Fruit fly (Drosophila melanogaster) whole organism, embryonic: ENCODE results near the gene CG13385.
A peak's percentile ranks its signal among the peaks of the same experiment; 100 is the strongest.

Experiments used
- Antp ChIP-seq: fragments of 200-800 bp; sonication (Bioruptor generic); optimal IDR thresholded peaks from 3 replicates; lab custom pipeline; 2016; ENCODE audit warnings: missing biosample characterization, missing genetic modification characterization
- CG1024 ChIP-seq: fragments of 200-800 bp; sonication (Bioruptor generic); IDR thresholded peaks from 2 replicates; pipeline ENCODE4 v1.3.6; 2022; ENCODE audit warnings: missing biosample characterization, missing genetic modification characterization
- CG10654 ChIP-seq: fragments of 200-800 bp; sonication (Bioruptor generic); optimal IDR thresholded peaks from 2 replicates; lab custom pipeline; 2016; ENCODE audit warnings: missing biosample characterization, missing genetic modification characterization
- CG12155 ChIP-seq: fragments of 200-800 bp; sonication (Bioruptor generic); optimal IDR thresholded peaks from 3 replicates; lab custom pipeline; 2016; ENCODE audit warnings: missing biosample characterization, missing genetic modification characterization
- CG13287 ChIP-seq: fragments of 200-800 bp; sonication (Bioruptor generic); IDR thresholded peaks from 2 replicates; pipeline ENCODE4 v1.3.6; 2022; ENCODE audit warnings: missing biosample characterization, missing genetic modification characterization; ENCODE audit not compliant: partially characterized antibody
- CG13424 ChIP-seq: fragments of 200-800 bp; sonication (Bioruptor generic); optimal IDR thresholded peaks from 2 replicates; lab custom pipeline; 2019; ENCODE audit warnings: missing biosample characterization, mild to moderate bottlenecking, missing genetic modification characterization, moderate library complexity
- CG14014 ChIP-seq: fragments of 200-800 bp; sonication (Bioruptor generic); IDR thresholded peaks from 2 replicates; pipeline ENCODE4 v1.3.6; 2022; ENCODE audit warnings: missing biosample characterization, missing genetic modification characterization
- CG14441 ChIP-seq: fragments of 200-800 bp; sonication (Bioruptor generic); IDR thresholded peaks from 2 replicates; pipeline ENCODE4 v1.3.6; 2022; ENCODE audit warnings: missing biosample characterization, missing genetic modification characterization
- CG15269 ChIP-seq: fragments of 200-800 bp; sonication (Bioruptor generic); optimal IDR thresholded peaks from 2 replicates; lab custom pipeline; 2018; ENCODE audit warnings: missing biosample characterization, mild to moderate bottlenecking, missing genetic modification characterization, moderate library complexity
- CG15479 ChIP-seq: fragments of 200-800 bp; sonication (Bioruptor generic); optimal IDR thresholded peaks from 3 replicates; lab custom pipeline; 2019; ENCODE audit warnings: missing biosample characterization, mild to moderate bottlenecking, missing genetic modification characterization, moderate library complexity
- CG15601 ChIP-seq: fragments of 200-800 bp; sonication (Bioruptor generic); optimal IDR thresholded peaks from 3 replicates; lab custom pipeline; 2019; ENCODE audit warnings: missing biosample characterization, mild to moderate bottlenecking, missing genetic modification characterization, moderate library complexity
- CG17829 ChIP-seq: fragments of 200-800 bp; optimal IDR thresholded peaks from 2 replicates; lab custom pipeline; 2019; ENCODE audit warnings: missing biosample characterization, mild to moderate bottlenecking, missing genetic modification characterization, moderate library complexity
- CG1792 ChIP-seq: fragments of 200-800 bp; sonication (Bioruptor generic); optimal IDR thresholded peaks from 2 replicates; lab custom pipeline; 2016; ENCODE audit warnings: missing biosample characterization, missing genetic modification characterization
- CG2116 ChIP-seq: fragments of 200-800 bp; sonication (Bioruptor generic); optimal IDR thresholded peaks from 3 replicates; lab custom pipeline; 2018; ENCODE audit warnings: missing biosample characterization, mild to moderate bottlenecking, missing genetic modification characterization
- CG31365 ChIP-seq: fragments of 200-800 bp; sonication (Bioruptor generic); optimal IDR thresholded peaks from 2 replicates; lab custom pipeline; 2018; ENCODE audit warnings: missing biosample characterization, mild to moderate bottlenecking, missing genetic modification characterization
- CG3847 ChIP-seq: fragments of 200-800 bp; sonication (Bioruptor generic); IDR thresholded peaks from 2 replicates; pipeline ENCODE4 v1.3.6; 2022; ENCODE audit warnings: missing biosample characterization, missing genetic modification characterization
- CG42726 ChIP-seq: fragments of 200-800 bp; sonication (Bioruptor generic); IDR thresholded peaks from 2 replicates; pipeline ENCODE4 v1.3.6; 2022; ENCODE audit warnings: missing biosample characterization, missing genetic modification characterization; ENCODE audit not compliant: partially characterized antibody
- CG7928 ChIP-seq: fragments of 200-800 bp; sonication (Bioruptor generic); optimal IDR thresholded peaks from 2 replicates; lab custom pipeline; 2017; ENCODE audit warnings: missing biosample characterization, mild to moderate bottlenecking, missing genetic modification characterization
- D19B ChIP-seq: fragments of 200-800 bp; sonication (Bioruptor generic); optimal IDR thresholded peaks from 2 replicates; lab custom pipeline; 2017; ENCODE audit warnings: missing biosample characterization, mild to moderate bottlenecking, missing genetic modification characterization
- MTF-1 ChIP-seq: fragments of 200-800 bp; sonication (Bioruptor generic); optimal IDR thresholded peaks from 2 replicates; lab custom pipeline; 2018; ENCODE audit warnings: missing biosample characterization, mild to moderate bottlenecking, missing genetic modification characterization, borderline replicate concordance
- Mrtf ChIP-seq: fragments of 200-800 bp; sonication (Bioruptor generic); IDR thresholded peaks from 3 replicates; pipeline ENCODE4 v1.3.6; 2022; ENCODE audit warnings: missing biosample characterization, missing genetic modification characterization
- Xbp1 ChIP-seq: fragments of 200-800 bp; sonication (Bioruptor generic); optimal IDR thresholded peaks from 3 replicates; lab custom pipeline; 2016; ENCODE audit warnings: missing biosample characterization, mild to moderate bottlenecking, missing genetic modification characterization
- abd-A ChIP-seq: fragments of 200-800 bp; sonication (Bioruptor generic); optimal IDR thresholded peaks from 3 replicates; lab custom pipeline; 2019; ENCODE audit warnings: missing biosample characterization, mild to moderate bottlenecking, missing genetic modification characterization, moderate library complexity
- ap ChIP-seq: fragments of 200-800 bp; sonication (Bioruptor generic); IDR thresholded peaks from 2 replicates; pipeline ENCODE4 v1.3.6; 2022; ENCODE audit warnings: missing biosample characterization, missing genetic modification characterization
- br ChIP-seq: fragments of >200 bp; optimal IDR thresholded peaks from 2 replicates; lab custom pipeline; 2017
- cato ChIP-seq: fragments of 200-800 bp; sonication (Bioruptor generic); optimal IDR thresholded peaks from 2 replicates; lab custom pipeline; 2016; ENCODE audit warnings: missing biosample characterization, missing genetic modification characterization, borderline replicate concordance
- fd102C ChIP-seq: fragments of 200-800 bp; sonication (Bioruptor generic); optimal IDR thresholded peaks from 2 replicates; lab custom pipeline; 2018; ENCODE audit warnings: missing biosample characterization, mild to moderate bottlenecking, missing genetic modification characterization, moderate library complexity
- fd3F ChIP-seq: fragments of 200-800 bp; sonication (Bioruptor generic); optimal IDR thresholded peaks from 2 replicates; lab custom pipeline; 2018; ENCODE audit warnings: missing biosample characterization, mild to moderate bottlenecking, missing genetic modification characterization, moderate library complexity
- gem ChIP-seq: fragments of 200-800 bp; sonication (Bioruptor generic); optimal IDR thresholded peaks from 2 replicates; lab custom pipeline; 2019; ENCODE audit warnings: missing biosample characterization, mild to moderate bottlenecking, missing genetic modification characterization, moderate library complexity
- grn ChIP-seq: fragments of 200-800 bp; sonication (Bioruptor generic); optimal IDR thresholded peaks from 3 replicates; lab custom pipeline; 2017; ENCODE audit warnings: missing biosample characterization, missing genetic modification characterization
- hb ChIP-seq: fragments of 200-800 bp; sonication (Bioruptor generic); IDR thresholded peaks from 3 replicates; pipeline ENCODE4 v1.3.6; 2022; ENCODE audit warnings: missing biosample characterization, missing genetic modification characterization; ENCODE audit not compliant: partially characterized antibody
- jigr1 ChIP-seq: fragments of 200-800 bp; sonication (Bioruptor generic); IDR thresholded peaks from 3 replicates; pipeline ENCODE4 v1.3.6; 2022; ENCODE audit warnings: missing biosample characterization, missing genetic modification characterization
- jing ChIP-seq: fragments of 200-800 bp; sonication (Bioruptor generic); optimal IDR thresholded peaks from 2 replicates; lab custom pipeline; 2018; ENCODE audit warnings: missing biosample characterization, mild to moderate bottlenecking, missing genetic modification characterization
- kni ChIP-seq: fragments of 200-800 bp; sonication (Bioruptor generic); optimal IDR thresholded peaks from 3 replicates; lab custom pipeline; 2017; ENCODE audit warnings: mild to moderate bottlenecking, missing biosample characterization, missing genetic modification reagents, missing genetic modification characterization
- knrl ChIP-seq: fragments of 200-800 bp; sonication (Bioruptor generic); IDR thresholded peaks from 3 replicates; pipeline ENCODE4 v1.3.6; 2022; ENCODE audit warnings: missing biosample characterization, missing genetic modification characterization; ENCODE audit not compliant: partially characterized antibody
- nmo ChIP-seq: fragments of 200-800 bp; sonication (Bioruptor generic); optimal IDR thresholded peaks from 2 replicates; lab custom pipeline; 2018; ENCODE audit warnings: missing biosample characterization, mild to moderate bottlenecking, missing genetic modification characterization, moderate library complexity
- nom ChIP-seq: fragments of 200-800 bp; sonication (Bioruptor generic); optimal IDR thresholded peaks from 2 replicates; lab custom pipeline; 2017; ENCODE audit warnings: missing biosample characterization, missing genetic modification characterization, mild to moderate bottlenecking, moderate library complexity, missing genetic modification reagents
- pnt ChIP-seq: fragments of 200-800 bp; sonication (Bioruptor generic); optimal IDR thresholded peaks from 3 replicates; lab custom pipeline; 2016; ENCODE audit warnings: missing biosample characterization, missing genetic modification characterization
- ro ChIP-seq: fragments of 200-800 bp; sonication (Bioruptor generic); IDR thresholded peaks from 2 replicates; pipeline ENCODE4 v1.3.6; 2022; ENCODE audit warnings: missing biosample characterization, missing genetic modification characterization
- salm ChIP-seq: fragments of 200-800 bp; sonication (Bioruptor generic); optimal IDR thresholded peaks from 2 replicates; lab custom pipeline; 2018; ENCODE audit warnings: missing biosample characterization, mild to moderate bottlenecking, missing genetic modification characterization
- sima ChIP-seq: fragments of 200-800 bp; sonication (Bioruptor generic); optimal IDR thresholded peaks from 2 replicates; lab custom pipeline; 2016; ENCODE audit warnings: missing biosample characterization, missing genetic modification characterization
- slp2 ChIP-seq: fragments of 200-800 bp; sonication (Bioruptor generic); optimal IDR thresholded peaks from 2 replicates; lab custom pipeline; 2016; ENCODE audit warnings: missing biosample characterization, missing genetic modification characterization
- sna ChIP-seq: fragments of 200-800 bp; sonication (Bioruptor generic); IDR thresholded peaks from 2 replicates; pipeline ENCODE4 v1.3.6; 2022; ENCODE audit warnings: missing biosample characterization, missing genetic modification characterization; ENCODE audit not compliant: partially characterized antibody
- sr ChIP-seq: fragments of 200-800 bp; sonication (Bioruptor generic); IDR thresholded peaks from 3 replicates; pipeline ENCODE4 v1.3.6; 2022; ENCODE audit warnings: missing biosample characterization, missing genetic modification characterization
- unc-4 ChIP-seq: fragments of 200-800 bp; sonication (Bioruptor generic); IDR thresholded peaks from 2 replicates; pipeline ENCODE4 v1.3.6; 2022; ENCODE audit warnings: missing biosample characterization, missing genetic modification characterization; ENCODE audit not compliant: partially characterized antibody
- vvl ChIP-seq: fragments of 200-800 bp; sonication (Bioruptor generic); IDR thresholded peaks from 2 replicates; pipeline ENCODE4 v1.3.6; 2022; ENCODE audit warnings: missing biosample characterization, missing genetic modification characterization
- zfh2 ChIP-seq: fragments of 200-800 bp; sonication (Bioruptor generic); optimal IDR thresholded peaks from 2 replicates; lab custom pipeline; 2016; ENCODE audit warnings: missing biosample characterization, missing genetic modification characterization

CG13385 gene

dm6 chr2L:8365701-8366643, 30.5 kb upstream of the CG13385 start, which contains the start of gene Pp2A-29B (continued):
- TF ChIP-seq slp2 (GFP tag; lab: Kevin White, UChicago) (no peak), sima (GFP tag; lab: Kevin White, UChicago) (no peak), Xbp1 (peak; percentile 39), CG15269 (tag; lab: Kevin White, UChicago) (peak; percentile 9), grn (GFP tag; lab: Kevin White, UChicago) (no peak), CG17829 (tag; lab: Kevin White, UChicago) (peak; percentile 53), ro (GFP tag; lab: Robert Waterston, UW) (no peak), salm (tag; lab: Kevin White, UChicago) (no peak), CG2116 (GFP tag; lab: Kevin White, UChicago) (peak; percentile 91), CG15479 (GFP tag; lab: Kevin White, UChicago) (peak; percentile 37), vvl (GFP tag; lab: Robert Waterston, UW) (0 out of 2 replicates have a peak, but pooled peaks have one; percentile 11), unc-4 (GFP tag; lab: Robert Waterston, UW) (peak; percentile 98), fd102C (GFP tag; lab: Kevin White, UChicago) (no peak), CG10654 (GFP tag; lab: Kevin White, UChicago) (no peak), CG15601 (tag; lab: Kevin White, UChicago) (peak; percentile 56), CG1024 (GFP tag; lab: Robert Waterston, UW) (no peak), Antp (GFP tag; lab: Kevin White, UChicago) (no peak), CG14014 (GFP tag; lab: Robert Waterston, UW) (no peak), hb (GFP tag; lab: Robert Waterston, UW) (peak; percentile 99), ap (GFP tag; lab: Robert Waterston, UW) (no peak), CG14441 (GFP tag; lab: Robert Waterston, UW) (no peak; the same call in 1 of the 2 replicates), CG12155 (peak; percentile 16), CG1792 (GFP tag; lab: Kevin White, UChicago) (no peak), CG13424 (no peak), cato (no peak), Mrtf (no peak), nom (GFP tag; lab: Kevin White, UChicago) (no peak), jigr1 (GFP tag; lab: Robert Waterston, UW) (no peak), knrl (peak; percentile 100), CG42726 (GFP tag; lab: Robert Waterston, UW) (peak; percentile 96), jing (GFP tag; lab: Kevin White, UChicago) (no peak), gem (peak; percentile 48), CG3847 (peak; percentile 51; the same call in 1 of the 2 replicates), CG13287 (GFP tag; lab: Robert Waterston, UW) (peak; percentile 99), zfh2 (GFP tag; lab: Kevin White, UChicago) (peak; percentile 29), kni (peak; percentile 55), fd3F (no peak), pnt (GFP tag; lab: Kevin White, UChicago) (no peak), abd-A (tag; lab: Kevin White, UChicago) (peak; percentile 89), D19B (GFP tag; lab: Kevin White, UChicago) (no peak), sr (GFP tag; lab: Robert Waterston, UW) (no peak), sna (GFP tag; lab: Robert Waterston, UW) (peak; percentile 99), br (lab: Kevin White, UChicago) (no peak), nmo (GFP tag; lab: Kevin White, UChicago) (peak; percentile 78), MTF-1 (GFP tag; lab: Kevin White, UChicago) (no peak), CG31365 (tag; lab: Kevin White, UChicago) (no peak), CG7928 (GFP tag; lab: Kevin White, UChicago) (no peak)
